Fruit fly (Drosophila melanogaster) Kc167 (cell line): ENCODE data around the gene sty.

ENCODE experiments used
- Myc ChIP-seq: fragments of >200 bp; optimal IDR thresholded peaks from 2 replicates; lab custom pipeline; 2017; ENCODE audit warnings: missing external identifiers
- Sin3A ChIP-seq: fragments of >200 bp; optimal IDR thresholded peaks from 2 replicates; lab custom pipeline; 2018; ENCODE audit warnings: missing external identifiers
- h ChIP-seq: fragments of >200 bp; optimal IDR thresholded peaks from 3 replicates; lab custom pipeline; 2018; ENCODE audit warnings: missing external identifiers
- insv ChIP-seq: fragments of >200 bp; optimal IDR thresholded peaks from 3 replicates; lab custom pipeline; 2018; ENCODE audit warnings: missing external identifiers
- psq ChIP-seq: fragments of >200 bp; optimal IDR thresholded peaks from 2 replicates; lab custom pipeline; 2017; ENCODE audit warnings: missing external identifiers
- ttk ChIP-seq: sonication (Bioruptor generic); optimal IDR thresholded peaks from 2 replicates; lab custom pipeline; 2017; ENCODE audit warnings: missing external identifiers

Gene sty

DNA sequence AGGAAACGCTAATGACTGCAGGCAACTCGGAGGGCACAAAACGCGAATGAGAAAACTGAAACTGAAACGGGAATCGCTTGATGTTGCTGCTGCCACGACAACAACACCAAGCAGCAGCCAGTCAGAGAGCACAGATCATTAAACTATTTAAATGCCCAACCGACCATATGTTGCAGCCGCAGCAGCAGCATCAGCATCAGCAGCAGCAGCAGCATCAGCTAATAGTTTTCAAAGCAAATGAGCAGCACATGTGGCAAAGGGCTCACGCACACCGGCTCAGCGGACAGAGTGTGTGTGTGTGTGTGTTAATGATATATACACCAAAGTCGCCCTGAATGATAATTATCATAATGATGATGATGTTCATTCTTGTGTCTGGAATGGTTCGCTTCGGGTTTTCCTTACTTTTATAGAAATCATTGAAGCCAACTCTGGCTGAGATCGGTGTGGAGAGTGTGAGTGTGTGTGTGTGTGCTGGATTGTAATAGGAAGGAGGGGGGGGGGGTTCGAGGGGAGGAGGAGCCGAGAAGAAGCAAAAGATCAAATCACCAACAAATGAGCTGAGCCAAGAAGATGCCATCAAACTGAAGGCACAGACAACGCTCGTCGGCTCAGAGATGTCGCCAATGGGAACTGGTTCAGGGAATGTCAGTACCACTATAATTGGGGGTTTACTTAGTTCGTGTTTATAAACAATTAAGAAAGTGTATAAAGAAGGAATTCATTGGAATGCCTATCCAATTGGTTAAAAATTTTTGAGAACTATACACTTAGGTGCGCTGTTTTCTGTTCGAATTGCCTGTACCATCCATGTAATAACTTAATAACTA is 15.7 kb downstream of the sty start:
- TF ChIP-seq psq (lab: Kevin White, UChicago) (no peak), h (no peak), ttk (lab: Kevin White, UChicago) (no peak), Myc (no peak), insv (lab: Kevin White, UChicago) (no peak), Sin3A (lab: Kevin White, UChicago) (no peak)

DNA sequence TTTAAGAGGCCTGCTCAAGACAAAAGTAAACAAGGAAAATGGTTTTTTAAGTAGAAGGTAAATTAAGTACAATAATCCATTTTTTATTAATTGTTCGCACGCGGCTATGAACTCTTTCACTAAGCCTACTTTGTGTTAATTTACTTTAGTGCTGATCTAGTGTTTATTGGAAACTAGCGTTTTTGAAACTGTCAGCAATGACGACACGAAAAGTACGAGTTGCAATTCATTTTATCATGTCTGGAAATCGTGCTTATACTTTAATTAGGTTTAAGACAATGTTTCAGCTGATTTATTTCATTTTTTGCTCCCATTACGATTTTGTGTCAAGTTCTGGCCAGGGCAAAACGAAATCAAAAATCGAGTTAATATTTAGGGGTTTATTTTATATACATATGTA is 16.5 kb downstream of the sty start:
- TF ChIP-seq Myc (no peak), insv (lab: Kevin White, UChicago) (no peak), h (no peak), Sin3A (lab: Kevin White, UChicago) (no peak), ttk (lab: Kevin White, UChicago) (no peak), psq (lab: Kevin White, UChicago) (no peak)

DNA sequence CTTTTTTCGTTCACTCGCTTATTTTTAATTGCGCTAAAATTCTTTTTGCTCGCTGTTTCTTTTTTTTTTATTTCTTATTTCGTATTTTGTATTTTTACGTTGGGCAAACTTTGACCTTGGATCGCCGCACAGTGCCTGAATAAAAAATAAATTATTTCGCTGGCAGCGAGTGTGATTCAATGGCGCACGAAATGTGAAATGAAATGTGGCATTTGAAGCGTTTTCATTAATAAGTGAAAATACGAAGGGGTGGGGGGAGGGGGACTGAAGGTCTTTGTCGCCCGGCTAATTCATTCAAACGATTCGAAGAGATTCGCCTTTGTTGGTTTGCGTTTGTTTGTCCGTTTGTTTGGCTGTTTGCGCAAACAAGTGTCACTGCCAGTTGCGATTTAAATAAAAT is 17.3 kb downstream of the sty start:
- TF ChIP-seq h (no peak), Myc (no peak), insv (lab: Kevin White, UChicago) (no peak), psq (lab: Kevin White, UChicago) (no peak), ttk (lab: Kevin White, UChicago) (no peak), Sin3A (lab: Kevin White, UChicago) (no peak)

- TF ChIP-seq Myc (no peak), Sin3A (lab: Kevin White, UChicago) (no peak), h (no peak), psq (lab: Kevin White, UChicago) (no peak), insv (lab: Kevin White, UChicago) (no peak), ttk (lab: Kevin White, UChicago) (no peak)
Observed at dm6 chr3L:3406307-3407061, 18.3 kb downstream of the sty start.

DNA sequence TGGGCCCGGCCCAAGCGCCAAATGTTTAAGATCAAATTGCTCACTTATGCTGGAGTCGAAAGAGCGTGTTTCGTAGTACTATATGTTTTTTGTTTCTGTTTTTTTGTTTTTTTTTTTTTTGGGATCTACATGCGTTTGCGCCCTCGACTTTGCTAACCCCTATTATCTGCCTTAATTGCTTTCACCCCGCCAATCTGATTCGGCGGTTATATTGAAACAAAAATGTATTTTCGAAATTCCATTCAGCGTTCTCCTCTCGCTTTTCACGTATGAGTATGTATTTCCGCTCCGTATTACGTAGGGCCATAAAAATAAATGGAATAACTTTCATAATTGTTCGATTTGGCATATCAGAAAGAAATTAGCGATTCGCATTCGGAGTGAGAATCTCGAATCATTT is 19.1 kb downstream of the sty start:
- TF ChIP-seq psq (lab: Kevin White, UChicago), result no peak
- TF ChIP-seq ttk (lab: Kevin White, UChicago), result no peak
- TF ChIP-seq Sin3A (lab: Kevin White, UChicago), result no peak
- no peak for TF ChIP-seq insv (lab: Kevin White, UChicago)
- TF ChIP-seq Myc, result no peak
- TF ChIP-seq h, result no peak

- TF ChIP-seq ttk (lab: Kevin White, UChicago) (no peak), psq (lab: Kevin White, UChicago) (no peak), Sin3A (lab: Kevin White, UChicago) (no peak), Myc (no peak), insv (lab: Kevin White, UChicago) (no peak), h (no peak)
Observed at dm6 chr3L:3400555-3401198, 24.1 kb downstream of the sty start.

DNA sequence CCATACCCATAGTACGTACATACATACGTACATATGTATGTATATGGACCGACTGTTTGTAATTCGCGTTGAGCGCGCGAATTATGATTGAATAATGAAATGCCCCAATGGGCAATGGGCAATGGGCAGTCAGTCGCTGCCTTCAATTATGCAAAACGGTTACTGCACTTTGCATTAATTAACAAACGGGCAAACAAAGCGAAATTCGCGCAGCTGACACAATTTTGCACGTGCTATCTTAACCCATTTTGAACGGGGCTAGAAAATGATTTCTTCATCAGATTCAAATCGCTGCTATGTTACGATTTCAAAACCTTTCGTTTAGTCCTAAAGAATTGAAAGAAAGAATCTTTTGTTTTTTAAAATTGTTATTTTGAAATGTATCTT is 24.8 kb downstream of the sty start:
- TF ChIP-seq h (no peak), Sin3A (lab: Kevin White, UChicago) (no peak), psq (lab: Kevin White, UChicago) (no peak), insv (lab: Kevin White, UChicago) (no peak), ttk (lab: Kevin White, UChicago) (no peak), Myc (no peak)

dm6 chr3L:3399249-3399922 is 25.3 kb downstream of the sty start:
- TF ChIP-seq h (no peak), psq (lab: Kevin White, UChicago) (no peak), insv (lab: Kevin White, UChicago) (no peak), Myc (no peak), Sin3A (lab: Kevin White, UChicago) (no peak), ttk (lab: Kevin White, UChicago) (no peak)

DNA sequence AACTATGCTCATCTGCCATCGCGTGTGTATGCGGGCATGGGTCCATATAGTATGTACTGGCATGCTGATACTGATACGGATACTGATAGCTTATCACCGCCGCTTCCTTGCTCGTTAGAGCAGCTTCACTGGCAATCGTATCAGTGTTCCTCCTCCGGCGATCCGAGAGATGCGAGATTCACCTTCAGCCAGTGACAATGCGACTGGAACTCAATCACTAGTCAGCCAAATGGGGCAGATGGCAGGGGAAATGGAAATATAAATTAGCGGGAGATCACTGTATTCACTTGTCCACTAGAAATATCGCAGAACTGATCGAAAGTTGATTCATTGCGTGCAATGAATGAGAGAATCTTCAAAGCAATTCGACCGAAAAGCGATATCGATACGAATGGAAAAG is 26.2 kb downstream of the sty start:
- TF ChIP-seq psq (lab: Kevin White, UChicago), result no peak
- TF ChIP-seq Sin3A (lab: Kevin White, UChicago), result no peak
- TF ChIP-seq insv (lab: Kevin White, UChicago), result no peak
- TF ChIP-seq h, result no peak
- TF ChIP-seq ttk (lab: Kevin White, UChicago), result no peak
- TF ChIP-seq Myc, result no peak

DNA sequence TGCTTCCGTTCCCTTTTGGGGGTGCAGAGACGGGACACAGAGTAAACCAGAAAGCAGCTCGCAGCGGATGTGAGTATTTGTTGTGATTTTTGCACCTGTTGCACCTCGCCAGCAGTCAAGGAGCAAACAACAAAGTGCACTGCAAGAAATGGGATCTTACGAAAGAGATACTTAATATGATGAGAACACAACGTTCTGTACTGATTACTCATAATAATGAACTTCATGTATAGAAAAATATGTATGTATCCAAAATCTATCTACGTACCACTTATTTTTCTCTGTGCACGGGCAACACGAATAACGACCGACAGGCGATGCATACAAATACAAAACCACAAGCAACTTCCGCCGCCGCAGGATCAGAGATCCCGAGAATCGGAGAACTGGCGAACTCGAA is 26.9 kb downstream of the sty start:
- TF ChIP-seq Sin3A (lab: Kevin White, UChicago) (no peak), insv (lab: Kevin White, UChicago) (no peak), psq (lab: Kevin White, UChicago) (no peak), ttk (lab: Kevin White, UChicago) (no peak), Myc (no peak), h (no peak)

- TF ChIP-seq ttk (lab: Kevin White, UChicago) (no peak), insv (lab: Kevin White, UChicago) (no peak), Sin3A (lab: Kevin White, UChicago) (no peak), Myc (no peak), psq (lab: Kevin White, UChicago) (no peak), h (no peak)
Observed at dm6 chr3L:3397309-3397821, 27.4 kb downstream of the sty start.
